Worm (Caenorhabditis elegans) whole organism, L4 larva: ENCODE measurements around the gene pigs-1.

Experiments used
- F44E2.7 ChIP-seq: fragments of 200-800 bp; sonication (Bioruptor generic); IDR thresholded peaks from 2 replicates; pipeline ENCODE4 v2.1.2; 2022; ENCODE audit warnings: missing genetic modification characterization, missing compliant biosample characterization
- F49E8.2 ChIP-seq: sonication (generic microtip); optimal IDR thresholded peaks from 2 replicates; lab custom pipeline; 2016; ENCODE audit warnings: missing compliant biosample characterization, mild to moderate bottlenecking, missing genetic modification characterization, borderline replicate concordance
- T26A8.4 ChIP-seq: fragments of 200-800 bp; sonication (Bioruptor generic); IDR thresholded peaks from 2 replicates; pipeline ENCODE4 v1.3.6; 2022; ENCODE audit warnings: missing genetic modification characterization, missing compliant biosample characterization
- Y105C5A.15 ChIP-seq: fragments of 200-800 bp; sonication (Bioruptor generic); IDR thresholded peaks from 2 replicates; pipeline ENCODE4 v1.3.6; 2022; ENCODE audit warnings: missing genetic modification characterization, missing compliant biosample characterization
- Y48G9A.11 ChIP-seq: fragments of 200-800 bp; sonication (Bioruptor generic); IDR thresholded peaks from 2 replicates; pipeline ENCODE4 v1.3.6; 2022; ENCODE audit warnings: missing genetic modification reagents, missing genetic modification characterization, missing compliant biosample characterization
- Y75B8A.6 ChIP-seq: fragments of 200-800 bp; sonication (Bioruptor generic); IDR thresholded peaks from 2 replicates; pipeline ENCODE4 v1.3.6; 2022; ENCODE audit warnings: missing genetic modification reagents, missing genetic modification characterization, missing compliant biosample characterization
- ZK337.2 ChIP-seq: fragments of 200-800 bp; sonication (Bioruptor generic); IDR thresholded peaks from 2 replicates; pipeline ENCODE4 v1.3.6; 2022; ENCODE audit warnings: missing genetic modification reagents, missing genetic modification characterization, missing compliant biosample characterization
- aha-1 ChIP-seq: fragments of 150-350 bp; peaks from one replicate; lab custom pipeline; 2014; ENCODE audit warnings: missing biosample characterization, missing genetic modification characterization
- aly-2 ChIP-seq: sonication (generic microtip); optimal IDR thresholded peaks from 2 replicates; lab custom pipeline; 2018; ENCODE audit warnings: missing biosample characterization, missing genetic modification characterization
- ceh-44 ChIP-seq: fragments of 200-800 bp; sonication (Bioruptor generic); IDR thresholded peaks from 2 replicates; pipeline ENCODE4 v1.3.6; 2022; ENCODE audit warnings: missing genetic modification reagents, missing genetic modification characterization, missing compliant biosample characterization
- daf-16 ChIP-seq, 3 experiments: sonication (generic microtip); optimal IDR thresholded peaks; 2 replicates each; lab custom pipeline; 2016 to 2017; ENCODE audit warnings: missing genetic modification characterization in 3 of 3, missing genetic modification reagents in 3 of 3, mild to moderate bottlenecking in 2 of 3, missing compliant biosample characterization in 2 of 3, missing biosample characterization in 1 of 3, moderate library complexity in 1 of 3
- dmd-6 ChIP-seq: fragments of 200-800 bp; sonication (Bioruptor generic); IDR thresholded peaks from 2 replicates; pipeline ENCODE4 v1.3.6; 2022; ENCODE audit warnings: missing genetic modification reagents, missing genetic modification characterization, missing compliant biosample characterization
- fkh-10 ChIP-seq: fragments of 150-350 bp; optimal IDR thresholded peaks from 2 replicates; lab custom pipeline; 2014; ENCODE audit warnings: missing biosample characterization, missing genetic modification reagents, missing genetic modification characterization
- fos-1 ChIP-seq: fragments of 150-350 bp; optimal IDR thresholded peaks from 2 replicates; lab custom pipeline; 2014; ENCODE audit warnings: missing biosample characterization, missing genetic modification characterization
- gei-8 ChIP-seq: fragments of 200-800 bp; sonication (Bioruptor generic); optimal IDR thresholded peaks from 2 replicates; lab custom pipeline; 2018; ENCODE audit warnings: mild to moderate bottlenecking, missing genetic modification characterization, missing compliant biosample characterization
- hif-1 ChIP-seq, 2 experiments: sonication (generic microtip); optimal IDR thresholded peaks; 2 replicates each; lab custom pipeline; 2016 to 2017; ENCODE audit warnings: missing compliant biosample characterization in 2 of 2, missing genetic modification characterization in 2 of 2, missing genetic modification reagents in 2 of 2, missing genotype in 2 of 2, mild to moderate bottlenecking in 1 of 2
- madf-5 ChIP-seq, 2 experiments: fragments of 200-800 bp; sonication (Bioruptor generic); IDR thresholded peaks; 2 replicates each; pipeline ENCODE4 v1.3.6; 2022; ENCODE audit warnings: missing compliant biosample characterization in 2 of 2, missing genetic modification characterization in 2 of 2
- mep-1 ChIP-seq: fragments of 150-350 bp; sonication (generic microtip); optimal IDR thresholded peaks from 3 replicates; lab custom pipeline; 2014; ENCODE audit warnings: missing biosample characterization, missing genetic modification characterization
- mxl-2 ChIP-seq: fragments of 200-800 bp; sonication (Bioruptor generic); conservative IDR thresholded peaks from 2 replicates; pipeline ENCODE4 v1.3.6; 2022; ENCODE audit warnings: missing genetic modification reagents, missing genetic modification characterization, missing compliant biosample characterization
- mxl-3 ChIP-seq: fragments of 200-800 bp; sonication (Bioruptor generic); optimal IDR thresholded peaks from 2 replicates; lab custom pipeline; 2018; ENCODE audit warnings: mild to moderate bottlenecking, missing genetic modification characterization, missing compliant biosample characterization
- nhr-10 ChIP-seq: fragments of 150-350 bp; optimal IDR thresholded peaks from 2 replicates; lab custom pipeline; 2014; ENCODE audit warnings: missing biosample characterization, missing genetic modification characterization
- nhr-11 ChIP-seq: fragments of 150-350 bp; optimal IDR thresholded peaks from 2 replicates; lab custom pipeline; 2014; ENCODE audit warnings: missing biosample characterization, missing genetic modification characterization
- nhr-111 ChIP-seq: fragments of 200-800 bp; sonication (Bioruptor generic); optimal IDR thresholded peaks from 2 replicates; lab custom pipeline; 2018; ENCODE audit warnings: mild to moderate bottlenecking, missing genetic modification characterization, missing compliant biosample characterization
- nhr-28 ChIP-seq: fragments of 150-350 bp; optimal IDR thresholded peaks from 2 replicates; lab custom pipeline; 2014; ENCODE audit warnings: missing biosample characterization, missing genetic modification characterization
- php-3 ChIP-seq: fragments of 200-800 bp; sonication (Bioruptor generic); IDR thresholded peaks from 2 replicates; pipeline ENCODE4 v1.3.6; 2022; ENCODE audit warnings: missing genetic modification reagents, missing genetic modification characterization, missing compliant biosample characterization
- skn-1 ChIP-seq: fragments of 150-350 bp; optimal IDR thresholded peaks from 2 replicates; lab custom pipeline; 2014; ENCODE audit warnings: missing biosample characterization, missing genetic modification characterization
- snpc-1.2 ChIP-seq: fragments of 200-800 bp; sonication (Bioruptor generic); IDR thresholded peaks from 2 replicates; pipeline ENCODE4 v1.3.6; 2022; ENCODE audit warnings: missing genetic modification reagents, missing genetic modification characterization, missing compliant biosample characterization
- spr-1 ChIP-seq: sonication (generic microtip); optimal IDR thresholded peaks from 2 replicates; lab custom pipeline; 2016; ENCODE audit warnings: mild to moderate bottlenecking, missing genetic modification characterization, missing compliant biosample characterization
- unc-39 ChIP-seq: sonication (generic microtip); optimal IDR thresholded peaks from 2 replicates; lab custom pipeline; 2017; ENCODE audit warnings: missing biosample characterization, missing genetic modification characterization
- unc-62 ChIP-seq, 3 experiments: fragments of 150-350 bp in 1 of 3; sonication (generic microtip); optimal IDR thresholded peaks in 2 of 3; peaks in 1 of 3; 1 replicate in 1 of 3; 2 replicates in 2 of 3; lab custom pipeline; 2014 to 2017; ENCODE audit warnings: missing biosample characterization in 3 of 3, missing genetic modification characterization in 3 of 3, missing genetic modification reagents in 3 of 3, missing genotype in 1 of 3
- zag-1 ChIP-seq: fragments of 150-350 bp; optimal IDR thresholded peaks from 2 replicates; lab custom pipeline; 2014; ENCODE audit warnings: missing biosample characterization, missing genetic modification characterization
- zfp-3 ChIP-seq: fragments of 200-800 bp; sonication (Bioruptor generic); conservative IDR thresholded peaks from 2 replicates; pipeline ENCODE4 v1.3.6; 2022; ENCODE audit warnings: missing genetic modification reagents, missing genetic modification characterization, missing compliant biosample characterization
- zip-11 ChIP-seq: fragments of 200-800 bp; sonication (Bioruptor generic); IDR thresholded peaks from 2 replicates; pipeline ENCODE4 v1.3.6; 2022; ENCODE audit warnings: missing genetic modification characterization, missing compliant biosample characterization
- zip-2 ChIP-seq: fragments of 150-350 bp; optimal IDR thresholded peaks from 2 replicates; lab custom pipeline; 2014; ENCODE audit warnings: missing biosample characterization, missing genetic modification characterization

The pigs-1 gene

ce11 chrIV:10151439-10151997 is 2.7 kb upstream of the pigs-1 start, which contains the start of gene copg-1 (continued):
- TF ChIP-seq nhr-111 (GFP tag; lab: Kevin White, UChicago), result no peak
- TF ChIP-seq snpc-1.2 (GFP tag; lab: Robert Waterston, UW), result no peak
- no peak for TF ChIP-seq Y105C5A.15 (GFP tag; lab: Robert Waterston, UW)

- no peak for TF ChIP-seq snpc-1.2 (GFP tag; lab: Robert Waterston, UW)
- no peak for TF ChIP-seq zip-11 (GFP tag; lab: Robert Waterston, UW)
- TF ChIP-seq gei-8 (GFP tag; lab: Kevin White, UChicago), result no peak
- TF ChIP-seq mep-1 (tag; lab: Kevin White, UChicago), result no peak
- TF ChIP-seq madf-5 (GFP tag; IDR thresholded peaks at IDR 0.05; lab: Robert Waterston, UW), result no peak
- TF ChIP-seq fkh-10, result peak; percentile 43
- TF ChIP-seq ceh-44 (GFP tag; lab: Robert Waterston, UW), result no peak
- peak; percentile 11 for TF ChIP-seq nhr-28
- TF ChIP-seq zfp-3 (GFP tag; lab: Robert Waterston, UW), result no peak
- TF ChIP-seq F44E2.7 (GFP tag; lab: Robert Waterston, UW), result no peak
- TF ChIP-seq nhr-11 (tag; lab: Kevin White, UChicago), result no peak
- TF ChIP-seq php-3 (GFP tag; lab: Robert Waterston, UW), result no peak
- no peak for TF ChIP-seq zip-2 (tag; lab: Kevin White, UChicago)
- TF ChIP-seq hif-1 (tag; optimal IDR thresholded peaks at IDR 0.05; lab: Kevin White, UChicago), result no peak
- no peak for TF ChIP-seq fos-1 (tag; lab: Kevin White, UChicago)
- no peak for TF ChIP-seq aly-2
Observed at ce11 chrIV:10150552-10151004, 1.7 kb upstream of the pigs-1 start, which contains the start of gene tsp-12. Gene tsp-12 (minus strand): TSS chrIV:10150602.

ce11 chrIV:10146885-10147284 is 2.0 kb downstream of the pigs-1 start, which contains the start of gene T14G10.8:
Gene T14G10.8 (minus strand): TSS chrIV:10146985.
- TF ChIP-seq T26A8.4 (GFP tag; lab: Robert Waterston, UW), result no peak
- no peak for TF ChIP-seq spr-1 (tag; lab: Kevin White, UChicago)
- TF ChIP-seq Y75B8A.6 (GFP tag; lab: Robert Waterston, UW), result no peak
- no peak for TF ChIP-seq aha-1
- TF ChIP-seq unc-39 (tag; lab: Kevin White, UChicago), result no peak
- TF ChIP-seq nhr-28, result no peak
- no peak for TF ChIP-seq nhr-10
- TF ChIP-seq ZK337.2 (GFP tag; lab: Robert Waterston, UW), result no peak
- TF ChIP-seq skn-1 (tag; lab: Kevin White, UChicago), result no peak
- TF ChIP-seq mxl-2 (GFP tag; lab: Robert Waterston, UW), result no peak
- TF ChIP-seq F49E8.2 (tag; lab: Kevin White, UChicago), result no peak
- no peak for TF ChIP-seq dmd-6 (GFP tag; lab: Robert Waterston, UW)
- no peak for TF ChIP-seq mxl-3

ce11 chrIV:10144909-10145308 is 3.9 kb downstream of the pigs-1 start:
- TF ChIP-seq Y48G9A.11 (GFP tag; lab: Robert Waterston, UW) (no peak), unc-62 (GFP tag; optimal IDR thresholded peaks at IDR 0.05 in 1 of 2; lab: Kevin White, UChicago) (peak in 1 of 2 experiments; percentile 9), unc-62 (tag; optimal IDR thresholded peaks at IDR 0.05; lab: Kevin White, UChicago) (no peak)

- TF ChIP-seq zag-1 (tag; lab: Kevin White, UChicago), result no peak
- no peak for TF ChIP-seq daf-16 (GFP tag; optimal IDR thresholded peaks at IDR 0.05; lab: Kevin White, UChicago)
- peak; percentile 46 for TF ChIP-seq daf-16 (tag; optimal IDR thresholded peaks at IDR 0.05; lab: Kevin White, UChicago)
Observed at ce11 chrIV:10144487-10144886, 4.4 kb downstream of the pigs-1 start.
